Fruit fly (Drosophila melanogaster): ENCODE results near the gene Smr.

The Smr gene

DNA sequence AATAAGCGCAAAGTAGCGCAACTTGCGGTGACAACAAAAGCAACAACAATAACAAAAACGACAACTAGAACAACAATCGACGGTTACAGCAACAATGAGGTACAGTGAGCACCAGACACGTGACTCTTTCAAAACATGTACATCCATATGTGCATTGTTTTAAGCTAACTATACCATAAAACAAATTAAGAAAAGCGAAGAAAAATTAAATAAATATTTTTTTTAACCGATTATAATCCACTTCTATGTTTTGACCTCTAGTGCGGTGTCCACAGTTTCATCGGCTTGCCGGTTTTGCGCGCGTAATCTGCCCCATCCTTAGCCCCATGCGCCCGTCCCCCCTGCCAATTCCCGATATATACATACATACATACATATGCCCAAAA lies 11.9 kb upstream of the Smr start (continued):
- TF ChIP-seq CG30431 (GFP tag; optimal IDR thresholded peaks at IDR 0.05) (peak; percentile 83), chif (GFP tag; optimal IDR thresholded peaks at IDR 0.05) (peak; percentile 69 to 83), Xbp1 (GFP tag; optimal IDR thresholded peaks at IDR 0.05) (peak; percentile 91), PHDP (tag; optimal IDR thresholded peaks at IDR 0.05) (peak; percentile 92), CG1024 (GFP tag; IDR thresholded peaks at IDR 0.05) (peak; percentile 83), ems (GFP tag; optimal IDR thresholded peaks at IDR 0.05) (peak; percentile 76), CG1647 (GFP tag; optimal IDR thresholded peaks at IDR 0.05) (peak; percentile 73), CG1603 (tag; optimal IDR thresholded peaks at IDR 0.05) (peak; percentile 90), tll (GFP tag; optimal IDR thresholded peaks at IDR 0.05) (no peak), CG12659 (GFP tag; optimal IDR thresholded peaks at IDR 0.05) (peak; percentile 95), CG12744 (GFP tag; optimal IDR thresholded peaks at IDR 0.05) (peak; percentile 82), salm (tag; optimal IDR thresholded peaks at IDR 0.05) (peak; percentile 71), Taf1 (GFP tag; IDR thresholded peaks at IDR 0.05) (peak; percentile 98), Nf-YB (GFP tag; optimal IDR thresholded peaks at IDR 0.05) (peak; percentile 50), yki (optimal IDR thresholded peaks at IDR 0.05) (no peak), exex (tag; optimal IDR thresholded peaks at IDR 0.05) (peak; percentile 29), so (GFP tag; IDR thresholded peaks at IDR 0.05) (peak; percentile 88), Bgb (GFP tag; IDR thresholded peaks at IDR 0.05; ENCODE audit: partially characterized antibody) (no peak), Bteb2 (GFP tag; optimal IDR thresholded peaks at IDR 0.05) (peak; percentile 81), CG3847 (GFP tag; IDR thresholded peaks at IDR 0.05) (peak; percentile 96), run (tag; optimal IDR thresholded peaks at IDR 0.05) (peak; percentile 79), Drgx (GFP tag; IDR thresholded peaks at IDR 0.05) (peak; percentile 99), tin (GFP tag; optimal IDR thresholded peaks at IDR 0.05) (peak; percentile 87), sob (GFP tag; IDR thresholded peaks at IDR 0.05) (peak; percentile 96), shn (GFP tag; optimal IDR thresholded peaks at IDR 0.05) (peak; percentile 77), E2f2 (GFP tag; IDR thresholded peaks at IDR 0.05) (peak; percentile 75), Neu2 (GFP tag; optimal IDR thresholded peaks at IDR 0.05; ENCODE audit: borderline replicate concordance) (peak; percentile 27), CG4730 (GFP tag; IDR thresholded peaks at IDR 0.05) (peak; percentile 93), CG4617 (GFP tag; optimal IDR thresholded peaks at IDR 0.05; ENCODE audit: borderline replicate concordance) (peak; percentile 68), Asciz (GFP tag; optimal IDR thresholded peaks at IDR 0.05) (peak; percentile 76), CG10543 (GFP tag; optimal IDR thresholded peaks at IDR 0.05) (no peak), CG10267 (tag; optimal IDR thresholded peaks at IDR 0.05) (peak; percentile 70), Dp (GFP tag; optimal IDR thresholded peaks at IDR 0.05) (no peak), Ravus (GFP tag; IDR thresholded peaks at IDR 0.05) (peak; percentile 89), CG13624 (GFP tag; optimal IDR thresholded peaks at IDR 0.05) (peak; percentile 89), MTF-1 (GFP tag; optimal IDR thresholded peaks at IDR 0.05; ENCODE audit: borderline replicate concordance) (peak; percentile 78), chn (GFP tag; optimal IDR thresholded peaks at IDR 0.05) (peak; percentile 83), fd102C (GFP tag; optimal IDR thresholded peaks at IDR 0.05) (no peak), ken (GFP tag; IDR thresholded peaks at IDR 0.05) (peak; percentile 91), unpg (GFP tag; optimal IDR thresholded peaks at IDR 0.05) (peak; percentile 93), Sox102F (GFP tag; optimal IDR thresholded peaks at IDR 0.05) (peak; percentile 91), bsh (GFP tag; optimal IDR thresholded peaks at IDR 0.05) (peak; percentile 89 to 94), prd (optimal IDR thresholded peaks at IDR 0.05) (no peak), prd (GFP tag; IDR thresholded peaks at IDR 0.05) (peak; percentile 97), sens-2 (GFP tag; IDR thresholded peaks at IDR 0.05) (peak; percentile 75), kni (GFP tag; optimal IDR thresholded peaks at IDR 0.05) (no peak), Dad (GFP tag; optimal IDR thresholded peaks at IDR 0.05) (peak; percentile 78), CG13287 (GFP tag; IDR thresholded peaks at IDR 0.05; ENCODE audit: partially characterized antibody) (no peak), repo (GFP tag; optimal IDR thresholded peaks at IDR 0.05) (peak; percentile 43), dimm (GFP tag; IDR thresholded peaks at IDR 0.05) (peak; percentile 90), CG12219 (GFP tag; optimal IDR thresholded peaks at IDR 0.05) (peak; percentile 81)
